Worm (Caenorhabditis elegans): ENCODE results near the gene C35D10.6.

The C35D10.6 gene

ce11 chrIII:4859039-4859438, at the start of gene C35D10.6:
C35D10.6 (plus strand) TSS chrIII:4859339.
- no peak for TF ChIP-seq tab-1 (GFP tag; IDR thresholded peaks at IDR 0.05)
- no peak for TF ChIP-seq med-1 (GFP tag; optimal IDR thresholded peaks at IDR 0.05; ENCODE audit: insufficient read depth)
- TF ChIP-seq T22C8.4 (GFP tag; IDR thresholded peaks at IDR 0.05), result no peak
- TF ChIP-seq klf-2 (GFP tag; conservative IDR thresholded peaks at IDR 0.05), result no peak
- TF ChIP-seq flt-1 (GFP tag; IDR thresholded peaks at IDR 0.05), result no peak
- no peak for TF ChIP-seq cog-1 (tag; optimal IDR thresholded peaks at IDR 0.05)
- TF ChIP-seq ztf-23 (GFP tag; IDR thresholded peaks at IDR 0.05), result no peak
- TF ChIP-seq ref-1 (GFP tag; conservative IDR thresholded peaks at IDR 0.05), result no peak
- no peak for TF ChIP-seq ztf-29 (GFP tag; IDR thresholded peaks at IDR 0.05)

- TF ChIP-seq ref-1 (GFP tag; conservative IDR thresholded peaks at IDR 0.05) (no peak), flt-1 (GFP tag; IDR thresholded peaks at IDR 0.05) (no peak), ztf-29 (GFP tag; IDR thresholded peaks at IDR 0.05) (no peak), T22C8.4 (GFP tag; IDR thresholded peaks at IDR 0.05) (no peak), med-1 (GFP tag; optimal IDR thresholded peaks at IDR 0.05; ENCODE audit: insufficient read depth) (no peak), klf-2 (GFP tag; conservative IDR thresholded peaks at IDR 0.05) (no peak)
Measured at ce11 chrIII:4809526-4810153, 49.5 kb upstream of the C35D10.6 start, which contains the start of gene pal-1. pal-1 (minus strand) TSS chrIII:4809576.

ce11 chrIII:4811195-4811594, 47.9 kb upstream of the C35D10.6 start, which contains the start of gene C38D4.7:
C38D4.7 (minus strand) TSS chrIII:4811295.
- TF ChIP-seq ztf-23 (GFP tag; IDR thresholded peaks at IDR 0.05), result no peak
- no peak for TF ChIP-seq ztf-29 (GFP tag; IDR thresholded peaks at IDR 0.05)
- TF ChIP-seq cog-1 (tag; optimal IDR thresholded peaks at IDR 0.05), result no peak
- TF ChIP-seq tab-1 (GFP tag; IDR thresholded peaks at IDR 0.05), result no peak
- no peak for TF ChIP-seq flt-1 (GFP tag; IDR thresholded peaks at IDR 0.05)
- no peak for TF ChIP-seq T22C8.4 (GFP tag; IDR thresholded peaks at IDR 0.05)
- no peak for TF ChIP-seq ref-1 (GFP tag; conservative IDR thresholded peaks at IDR 0.05)

- TF ChIP-seq med-1 (GFP tag; optimal IDR thresholded peaks at IDR 0.05; ENCODE audit: insufficient read depth) (no peak), klf-2 (GFP tag; conservative IDR thresholded peaks at IDR 0.05) (no peak), ztf-29 (GFP tag; IDR thresholded peaks at IDR 0.05) (no peak), flt-1 (GFP tag; IDR thresholded peaks at IDR 0.05) (no peak)
Measured at ce11 chrIII:4814730-4815129, 44.4 kb upstream of the C35D10.6 start, which contains the start of gene arl-6. arl-6 (minus strand) TSS chrIII:4814830.

- no peak for TF ChIP-seq ztf-23 (GFP tag; IDR thresholded peaks at IDR 0.05)
Measured at ce11 chrIII:4817240-4817639, 41.9 kb upstream of the C35D10.6 start, which contains the start of gene F26A1.4. F26A1.4 (plus strand) TSS chrIII:4817540.

ce11 chrIII:4819843-4820242, 39.3 kb upstream of the C35D10.6 start, which contains the start of gene F26A1.7:
F26A1.7 (minus strand) TSS chrIII:4819943.
- TF ChIP-seq cog-1 (tag; optimal IDR thresholded peaks at IDR 0.05), result no peak
- no peak for TF ChIP-seq klf-2 (GFP tag; conservative IDR thresholded peaks at IDR 0.05)
- TF ChIP-seq flt-1 (GFP tag; IDR thresholded peaks at IDR 0.05), result no peak
- TF ChIP-seq ztf-29 (GFP tag; IDR thresholded peaks at IDR 0.05), result no peak
- TF ChIP-seq T22C8.4 (GFP tag; IDR thresholded peaks at IDR 0.05), result no peak
- no peak for TF ChIP-seq ref-1 (GFP tag; conservative IDR thresholded peaks at IDR 0.05)
- no peak for TF ChIP-seq med-1 (GFP tag; optimal IDR thresholded peaks at IDR 0.05; ENCODE audit: insufficient read depth)
- TF ChIP-seq tab-1 (GFP tag; IDR thresholded peaks at IDR 0.05), result no peak
- TF ChIP-seq ztf-23 (GFP tag; IDR thresholded peaks at IDR 0.05), result no peak

ce11 chrIII:4822140-4822539, 37.0 kb upstream of the C35D10.6 start, which contains the start of gene F26A1.8:
F26A1.8 (minus strand) TSS chrIII:4822240.
- TF ChIP-seq cog-1 (tag; optimal IDR thresholded peaks at IDR 0.05) (no peak), ref-1 (GFP tag; conservative IDR thresholded peaks at IDR 0.05) (no peak), T22C8.4 (GFP tag; IDR thresholded peaks at IDR 0.05) (no peak), klf-2 (GFP tag; conservative IDR thresholded peaks at IDR 0.05) (no peak), ztf-23 (GFP tag; IDR thresholded peaks at IDR 0.05) (no peak), tab-1 (GFP tag; IDR thresholded peaks at IDR 0.05) (no peak), med-1 (GFP tag; optimal IDR thresholded peaks at IDR 0.05; ENCODE audit: insufficient read depth) (no peak), ztf-29 (GFP tag; IDR thresholded peaks at IDR 0.05) (no peak), flt-1 (GFP tag; IDR thresholded peaks at IDR 0.05) (no peak)

- TF ChIP-seq med-1 (GFP tag; optimal IDR thresholded peaks at IDR 0.05; ENCODE audit: insufficient read depth), result no peak
- TF ChIP-seq flt-1 (GFP tag; IDR thresholded peaks at IDR 0.05), result no peak
- TF ChIP-seq ref-1 (GFP tag; conservative IDR thresholded peaks at IDR 0.05), result no peak
- TF ChIP-seq tab-1 (GFP tag; IDR thresholded peaks at IDR 0.05), result no peak
- TF ChIP-seq ztf-23 (GFP tag; IDR thresholded peaks at IDR 0.05), result no peak
Measured at ce11 chrIII:4826606-4827005, 32.5 kb upstream of the C35D10.6 start, which contains the start of gene F26A1.3. F26A1.3 (plus strand) TSS chrIII:4826906.

- TF ChIP-seq tab-1 (GFP tag; IDR thresholded peaks at IDR 0.05) (no peak), klf-2 (GFP tag; conservative IDR thresholded peaks at IDR 0.05) (no peak), med-1 (GFP tag; optimal IDR thresholded peaks at IDR 0.05; ENCODE audit: insufficient read depth) (no peak), cog-1 (tag; optimal IDR thresholded peaks at IDR 0.05) (no peak), ztf-23 (GFP tag; IDR thresholded peaks at IDR 0.05) (no peak), ref-1 (GFP tag; conservative IDR thresholded peaks at IDR 0.05) (no peak), flt-1 (GFP tag; IDR thresholded peaks at IDR 0.05) (no peak), T22C8.4 (GFP tag; IDR thresholded peaks at IDR 0.05) (no peak), ztf-29 (GFP tag; IDR thresholded peaks at IDR 0.05) (no peak)
Measured at ce11 chrIII:4829440-4829839, 29.7 kb upstream of the C35D10.6 start, which contains the start of gene F26A1.9. F26A1.9 (minus strand) TSS chrIII:4829540.

- TF ChIP-seq T22C8.4 (GFP tag; IDR thresholded peaks at IDR 0.05) (no peak), tab-1 (GFP tag; IDR thresholded peaks at IDR 0.05) (no peak), med-1 (GFP tag; optimal IDR thresholded peaks at IDR 0.05; ENCODE audit: insufficient read depth) (no peak), ref-1 (GFP tag; conservative IDR thresholded peaks at IDR 0.05) (no peak), cog-1 (tag; optimal IDR thresholded peaks at IDR 0.05) (no peak), ztf-23 (GFP tag; IDR thresholded peaks at IDR 0.05) (no peak), ztf-29 (GFP tag; IDR thresholded peaks at IDR 0.05) (no peak), klf-2 (GFP tag; conservative IDR thresholded peaks at IDR 0.05) (no peak), flt-1 (GFP tag; IDR thresholded peaks at IDR 0.05) (no peak)
Measured at ce11 chrIII:4830207-4830606, 28.9 kb upstream of the C35D10.6 start, which contains the start of gene nspd-9. nspd-9 (minus strand) TSS chrIII:4830307.
